Fruit fly (Drosophila melanogaster) whole organism, embryonic: ENCODE data around the gene CG15333.

ENCODE experiments used
- Bdp1 ChIP-seq: fragments of 200-800 bp; sonication (Bioruptor generic); optimal IDR thresholded peaks from 3 replicates; lab custom pipeline; 2016; ENCODE audit warnings: missing biosample characterization, missing genetic modification characterization
- Blimp-1 ChIP-seq: fragments of 200-800 bp; sonication (Bioruptor generic); optimal IDR thresholded peaks from 3 replicates; lab custom pipeline; 2018; ENCODE audit warnings: missing biosample characterization, missing genetic modification characterization, mild to moderate bottlenecking, moderate library complexity, missing genetic modification reagents
- CG10321 ChIP-seq: fragments of 200-800 bp; sonication (Bioruptor generic); IDR thresholded peaks from 2 replicates; pipeline ENCODE4 v1.3.6; 2022; ENCODE audit warnings: missing biosample characterization, missing genetic modification characterization
- CG12071 ChIP-seq: fragments of 200-800 bp; sonication (Bioruptor generic); optimal IDR thresholded peaks from 3 replicates; lab custom pipeline; 2018; ENCODE audit warnings: missing biosample characterization, mild to moderate bottlenecking, missing genetic modification characterization
- CG12659 ChIP-seq: fragments of 200-800 bp; sonication (Bioruptor generic); optimal IDR thresholded peaks from 3 replicates; lab custom pipeline; 2017; ENCODE audit warnings: mild to moderate bottlenecking, missing biosample characterization, missing genetic modification reagents, missing genetic modification characterization
- CG12942 ChIP-seq: fragments of 200-800 bp; sonication (Bioruptor generic); optimal IDR thresholded peaks from 3 replicates; lab custom pipeline; 2016; ENCODE audit warnings: missing biosample characterization, missing genetic modification characterization
- CG13296 ChIP-seq: fragments of 200-800 bp; sonication (Bioruptor generic); optimal IDR thresholded peaks from 3 replicates; lab custom pipeline; 2018; ENCODE audit warnings: missing biosample characterization, mild to moderate bottlenecking, missing genetic modification characterization
- CG1647 ChIP-seq: fragments of 200-800 bp; sonication (Bioruptor generic); optimal IDR thresholded peaks from 3 replicates; lab custom pipeline; 2016; ENCODE audit warnings: missing biosample characterization, missing genetic modification characterization
- CG16815 ChIP-seq: fragments of 200-800 bp; sonication (Bioruptor generic); optimal IDR thresholded peaks from 3 replicates; lab custom pipeline; 2017; ENCODE audit warnings: missing biosample characterization, mild to moderate bottlenecking, missing genetic modification characterization
- CG16863 ChIP-seq: fragments of 200-800 bp; sonication (Bioruptor generic); optimal IDR thresholded peaks from 3 replicates; lab custom pipeline; 2016; ENCODE audit warnings: missing biosample characterization, missing genetic modification characterization
- CG17359 ChIP-seq: fragments of 200-800 bp; sonication (Bioruptor generic); optimal IDR thresholded peaks from 3 replicates; lab custom pipeline; 2018; ENCODE audit warnings: missing biosample characterization, mild to moderate bottlenecking, missing genetic modification characterization, moderate library complexity
- CG17361 ChIP-seq: fragments of 200-800 bp; sonication (Bioruptor generic); IDR thresholded peaks from 3 replicates; pipeline ENCODE4 v1.3.6; 2022; ENCODE audit warnings: missing biosample characterization, missing genetic modification characterization
- CG18599 ChIP-seq: fragments of 200-800 bp; sonication (Bioruptor generic); optimal IDR thresholded peaks from 3 replicates; lab custom pipeline; 2017; ENCODE audit warnings: missing biosample characterization, missing genetic modification characterization, mild to moderate bottlenecking, moderate library complexity, missing genetic modification reagents
- CG2116 ChIP-seq: fragments of 200-800 bp; sonication (Bioruptor generic); optimal IDR thresholded peaks from 3 replicates; lab custom pipeline; 2018; ENCODE audit warnings: missing biosample characterization, mild to moderate bottlenecking, missing genetic modification characterization
- CG2875 ChIP-seq: fragments of 200-800 bp; sonication (Bioruptor generic); optimal IDR thresholded peaks from 2 replicates; lab custom pipeline; 2017; ENCODE audit warnings: missing biosample characterization, mild to moderate bottlenecking, missing genetic modification characterization, missing genetic modification reagents
- CG30403 ChIP-seq: fragments of 200-800 bp; sonication (Bioruptor generic); optimal IDR thresholded peaks from 3 replicates; lab custom pipeline; 2016; ENCODE audit warnings: missing biosample characterization, missing genetic modification characterization
- CG30431 ChIP-seq: fragments of 200-800 bp; sonication (Bioruptor generic); optimal IDR thresholded peaks from 2 replicates; lab custom pipeline; 2017; ENCODE audit warnings: missing biosample characterization, missing genetic modification characterization
- CG32767 ChIP-seq: fragments of 200-800 bp; sonication (Bioruptor generic); IDR thresholded peaks from 2 replicates; pipeline ENCODE4 v1.3.6; 2022; ENCODE audit warnings: missing biosample characterization, missing genetic modification characterization
- CG3407 ChIP-seq: fragments of 200-800 bp; sonication (Bioruptor generic); optimal IDR thresholded peaks from 2 replicates; lab custom pipeline; 2018; ENCODE audit warnings: missing biosample characterization, mild to moderate bottlenecking, missing genetic modification characterization
- CG42726 ChIP-seq: fragments of 200-800 bp; sonication (Bioruptor generic); IDR thresholded peaks from 2 replicates; pipeline ENCODE4 v1.3.6; 2022; ENCODE audit warnings: missing biosample characterization, missing genetic modification characterization; ENCODE audit not compliant: partially characterized antibody
- CG5245 ChIP-seq: fragments of 200-800 bp; sonication (Bioruptor generic); optimal IDR thresholded peaks from 3 replicates; lab custom pipeline; 2016; ENCODE audit warnings: missing biosample characterization, missing genetic modification characterization
- CG8089 ChIP-seq: fragments of 200-800 bp; sonication (Bioruptor generic); optimal IDR thresholded peaks from 3 replicates; lab custom pipeline; 2016; ENCODE audit warnings: missing biosample characterization, missing genetic modification characterization
- CG8478 ChIP-seq: fragments of >200 bp; optimal IDR thresholded peaks from 2 replicates; lab custom pipeline; 2018
- D ChIP-seq, 2 experiments: fragments of 200-800 bp in 1 of 2; fragments of >200 bp in 1 of 2; sonication (Bioruptor generic) in 1 of 2; optimal IDR thresholded peaks; 2 replicates in 1 of 2; 3 replicates in 1 of 2; lab custom pipeline; 2017; ENCODE audit warnings: mild to moderate bottlenecking in 1 of 2, missing biosample characterization in 1 of 2, missing genetic modification characterization in 1 of 2, missing genetic modification reagents in 1 of 2
- D19A ChIP-seq: fragments of 200-800 bp; optimal IDR thresholded peaks from 3 replicates; lab custom pipeline; 2019; ENCODE audit warnings: missing biosample characterization, mild to moderate bottlenecking, missing genetic modification characterization, moderate library complexity
- Dfd ChIP-seq, 2 experiments: fragments of >200 bp; optimal IDR thresholded peaks; 2 replicates each; lab custom pipeline; 2017; ENCODE audit warnings: missing biosample characterization in 2 of 2, missing genetic modification characterization in 2 of 2
- Dref ChIP-seq: fragments of 200-800 bp; sonication (Bioruptor generic); IDR thresholded peaks from 2 replicates; pipeline ENCODE4 v1.3.6; 2022; ENCODE audit warnings: missing biosample characterization, missing genetic modification characterization
- E2f1 ChIP-seq: fragments of 200-800 bp; sonication (Bioruptor generic); IDR thresholded peaks from 2 replicates; pipeline ENCODE4 v1.3.6; 2022; ENCODE audit warnings: missing biosample characterization, missing genetic modification characterization
- Eip74EF ChIP-seq, 2 experiments: fragments of 200-800 bp in 1 of 2; fragments of >200 bp in 1 of 2; sonication (Bioruptor generic) in 1 of 2; optimal IDR thresholded peaks; 2 replicates each; lab custom pipeline; 2017 to 2019; ENCODE audit warnings: missing biosample characterization in 2 of 2, missing genetic modification characterization in 2 of 2, mild to moderate bottlenecking in 1 of 2, moderate library complexity in 1 of 2
- Fer1 ChIP-seq: fragments of 200-800 bp; sonication (Bioruptor generic); optimal IDR thresholded peaks from 2 replicates; lab custom pipeline; 2017; ENCODE audit warnings: missing biosample characterization, mild to moderate bottlenecking, missing genetic modification characterization
- GATAe ChIP-seq: fragments of 200-800 bp; sonication (Bioruptor generic); conservative IDR thresholded peaks from 2 replicates; pipeline ENCODE4 v1.3.6; 2022; ENCODE audit warnings: missing biosample characterization, missing genetic modification characterization
- Hmr ChIP-seq: fragments of 200-800 bp; sonication (Bioruptor generic); optimal IDR thresholded peaks from 3 replicates; lab custom pipeline; 2017; ENCODE audit warnings: mild to moderate bottlenecking, missing biosample characterization, missing genetic modification reagents, missing genetic modification characterization
- Hr3 ChIP-seq: fragments of 200-800 bp; sonication (Bioruptor generic); optimal IDR thresholded peaks from 3 replicates; lab custom pipeline; 2016; ENCODE audit warnings: missing biosample characterization, missing genetic modification characterization
- Jarid2 ChIP-seq: fragments of 200-800 bp; sonication (Bioruptor generic); optimal IDR thresholded peaks from 3 replicates; lab custom pipeline; 2017; ENCODE audit warnings: mild to moderate bottlenecking, missing biosample characterization, missing genetic modification reagents, missing genetic modification characterization
- Myb ChIP-seq: fragments of 200-800 bp; sonication (Bioruptor generic); optimal IDR thresholded peaks from 2 replicates; lab custom pipeline; 2016; ENCODE audit warnings: missing biosample characterization, missing genetic modification characterization
- Sox102F ChIP-seq: fragments of 200-800 bp; sonication (Bioruptor generic); optimal IDR thresholded peaks from 2 replicates; lab custom pipeline; 2018; ENCODE audit warnings: missing biosample characterization, mild to moderate bottlenecking, missing genetic modification characterization, moderate library complexity
- Ssrp ChIP-seq: fragments of 200-800 bp; sonication (Bioruptor generic); optimal IDR thresholded peaks from 2 replicates; lab custom pipeline; 2018; ENCODE audit warnings: missing biosample characterization, mild to moderate bottlenecking, missing genetic modification characterization, moderate library complexity
- ab ChIP-seq: fragments of 200-800 bp; sonication (Bioruptor generic); optimal IDR thresholded peaks from 2 replicates; lab custom pipeline; 2016; ENCODE audit warnings: missing biosample characterization, missing genetic modification characterization
- ase ChIP-seq: fragments of 200-800 bp; sonication (Bioruptor generic); IDR thresholded peaks from 3 replicates; pipeline ENCODE4 v1.3.6; 2022; ENCODE audit warnings: missing biosample characterization, missing genetic modification characterization
- br ChIP-seq: fragments of >200 bp; optimal IDR thresholded peaks from 2 replicates; lab custom pipeline; 2017
- gfzf ChIP-seq: fragments of 200-800 bp; sonication (Bioruptor generic); optimal IDR thresholded peaks from 2 replicates; lab custom pipeline; 2016; ENCODE audit warnings: missing biosample characterization, mild to moderate bottlenecking, missing genetic modification characterization, moderate library complexity
- jumu ChIP-seq: fragments of 200-800 bp; sonication (Bioruptor generic); optimal IDR thresholded peaks from 3 replicates; lab custom pipeline; 2016; ENCODE audit warnings: missing biosample characterization, missing genetic modification characterization
- kah ChIP-seq: fragments of 200-800 bp; sonication (Bioruptor generic); optimal IDR thresholded peaks from 2 replicates; lab custom pipeline; 2018; ENCODE audit warnings: missing biosample characterization, mild to moderate bottlenecking, missing genetic modification characterization
- mam ChIP-seq: fragments of 200-800 bp; sonication (Bioruptor generic); optimal IDR thresholded peaks from 3 replicates; lab custom pipeline; 2016; ENCODE audit warnings: missing biosample characterization, missing genetic modification characterization
- otp ChIP-seq: fragments of 200-800 bp; sonication (Bioruptor generic); IDR thresholded peaks from 3 replicates; pipeline ENCODE4, ENCODE4 v1.3.6; 2022; ENCODE audit warnings: missing biosample characterization, missing genetic modification characterization
- peb ChIP-seq: fragments of 200-800 bp; sonication (Bioruptor generic); IDR thresholded peaks from 2 replicates; pipeline ENCODE4 v1.3.6; 2022; ENCODE audit warnings: missing biosample characterization, missing genetic modification characterization
- prd ChIP-seq, 3 experiments: fragments of >200 bp in 2 of 3; fragments of 200-800 bp in 1 of 3; sonication (Bioruptor generic) in 1 of 3; optimal IDR thresholded peaks in 2 of 3; IDR thresholded peaks in 1 of 3; 2 replicates in 2 of 3; 3 replicates in 1 of 3; pipeline versions ENCODE4 v1.3.6 to Lab custom; 2017 to 2022; ENCODE audit warnings: missing biosample characterization in 1 of 3, missing genetic modification characterization in 1 of 3
- slp2 ChIP-seq: fragments of 200-800 bp; sonication (Bioruptor generic); optimal IDR thresholded peaks from 2 replicates; lab custom pipeline; 2016; ENCODE audit warnings: missing biosample characterization, missing genetic modification characterization
- unpg ChIP-seq: fragments of 200-800 bp; sonication (Bioruptor generic); optimal IDR thresholded peaks from 3 replicates; lab custom pipeline; 2018; ENCODE audit warnings: missing biosample characterization, mild to moderate bottlenecking, missing genetic modification characterization, moderate library complexity
- vfl ChIP-seq: fragments of 200-800 bp; sonication (Bioruptor generic); optimal IDR thresholded peaks from 2 replicates; lab custom pipeline; 2016; ENCODE audit warnings: missing biosample characterization, missing genetic modification characterization
- zfh1 ChIP-seq: fragments of 200-800 bp; sonication (Bioruptor generic); IDR thresholded peaks from 3 replicates; pipeline ENCODE4 v1.3.6; 2022; ENCODE audit warnings: missing biosample characterization, missing genetic modification characterization

CG15333 gene

DNA sequence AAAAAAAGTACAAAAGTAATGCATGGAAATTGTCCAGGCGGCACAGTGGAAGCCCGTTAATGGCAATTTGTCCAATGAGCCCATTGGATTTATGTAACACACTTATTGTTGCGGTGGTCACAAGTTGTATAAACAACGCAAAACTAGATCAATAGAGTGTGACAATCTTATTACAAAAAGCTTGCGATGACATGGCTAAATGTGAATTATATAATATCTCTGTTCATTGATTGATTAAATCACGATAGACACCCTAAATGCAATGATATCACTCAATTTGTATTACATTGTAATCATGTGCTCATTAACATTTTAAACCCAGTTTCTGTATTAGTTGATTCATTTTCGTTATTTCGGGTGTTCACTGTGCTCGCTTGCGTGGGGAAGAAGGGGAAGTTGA is 43.1 kb downstream of the CG15333 start (continued):
- TF ChIP-seq CG13296 (GFP tag; lab: Kevin White, UChicago) (no peak), CG16815 (GFP tag; lab: Kevin White, UChicago) (no peak), CG16863 (no peak), unpg (GFP tag; lab: Kevin White, UChicago) (peak; percentile 23), CG12942 (GFP tag; lab: Kevin White, UChicago) (no peak), GATAe (no peak), D19A (tag; lab: Kevin White, UChicago) (peak; percentile 3), Dref (GFP tag; lab: Robert Waterston, UW) (no peak), Fer1 (no peak), Eip74EF (GFP tag; optimal IDR thresholded peaks at IDR 0.05; lab: Kevin White, UChicago) (no peak), CG30403 (peak; percentile 18), CG12659 (GFP tag; lab: Kevin White, UChicago) (no peak), CG17361 (GFP tag; lab: Robert Waterston, UW) (peak; percentile 57; the same call in 2 of the 3 replicates), D (optimal IDR thresholded peaks at IDR 0.05; lab: Kevin White, UChicago) (no peak), D (GFP tag; optimal IDR thresholded peaks at IDR 0.05; lab: Kevin White, UChicago) (peak; percentile 28), Bdp1 (GFP tag; lab: Kevin White, UChicago) (no peak), mam (GFP tag; lab: Kevin White, UChicago) (no peak), Blimp-1 (GFP tag; lab: Kevin White, UChicago) (peak; percentile 30), Hmr (GFP tag; lab: Kevin White, UChicago) (no peak), Ssrp (tag; lab: Kevin White, UChicago) (peak; percentile 20), CG12071 (no peak), Hr3 (GFP tag; lab: Kevin White, UChicago) (no peak), vfl (GFP tag; lab: Kevin White, UChicago) (no peak), Dfd (GFP tag; optimal IDR thresholded peaks at IDR 0.05; lab: Kevin White, UChicago) (no peak), CG2875 (GFP tag; lab: Kevin White, UChicago) (no peak), CG8089 (no peak), CG1647 (GFP tag; lab: Kevin White, UChicago) (no peak), CG8478 (lab: Kevin White, UChicago) (no peak), Jarid2 (GFP tag; lab: Kevin White, UChicago) (no peak), kah (GFP tag; lab: Kevin White, UChicago) (no peak), CG17359 (tag; lab: Kevin White, UChicago) (peak; percentile 40), E2f1 (no peak), slp2 (GFP tag; lab: Kevin White, UChicago) (no peak), CG32767 (GFP tag; lab: Robert Waterston, UW) (no peak), ab (GFP tag; lab: Kevin White, UChicago) (no peak), CG2116 (no peak), CG30431 (GFP tag; lab: Kevin White, UChicago) (no peak), peb (no peak), CG18599 (no peak), br (lab: Kevin White, UChicago) (no peak), CG3407 (GFP tag; lab: Kevin White, UChicago) (peak; percentile 24), zfh1 (no peak), Myb (GFP tag; lab: Kevin White, UChicago) (no peak), CG10321 (GFP tag; lab: Robert Waterston, UW) (no peak), prd (optimal IDR thresholded peaks at IDR 0.05; lab: Kevin White, UChicago) (no peak), prd (GFP tag; IDR thresholded peaks at IDR 0.05; lab: Robert Waterston, UW) (peak; percentile 18; the same call in 1 of the 3 replicates), jumu (GFP tag; lab: Kevin White, UChicago) (no peak), Sox102F (GFP tag; lab: Kevin White, UChicago) (peak; percentile 39), otp (GFP tag; lab: Robert Waterston, UW) (no peak), CG42726 (GFP tag; lab: Robert Waterston, UW) (no peak), ase (no peak), CG5245 (no peak), gfzf (GFP tag; lab: Kevin White, UChicago) (no peak)
